Worm (Caenorhabditis elegans): Measurements from ENCODE around the gene F54B11.11.

Gene F54B11.11

DNA sequence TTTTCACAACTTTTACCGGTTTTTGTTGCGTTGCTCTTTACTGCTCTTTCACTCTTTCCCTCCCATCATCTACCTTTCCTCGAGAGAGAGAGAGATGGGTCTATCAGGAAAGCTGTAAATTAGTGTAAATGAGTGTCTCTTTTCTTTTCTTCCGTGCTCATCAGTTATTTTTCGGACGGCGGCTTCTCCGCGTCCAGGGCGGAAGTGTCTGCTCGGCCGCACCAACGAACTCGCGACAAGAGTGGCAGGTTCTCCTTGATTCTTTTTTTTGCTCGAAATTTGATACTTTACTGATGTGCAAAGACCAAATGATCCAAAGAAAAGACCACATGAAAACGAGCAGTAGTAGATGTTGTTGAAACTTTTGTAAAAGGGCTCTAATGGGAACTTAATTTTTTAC is 19.9 kb upstream of the F54B11.11 start:
- TF ChIP-seq unc-130 (tag; optimal IDR thresholded peaks at IDR 0.05) (no peak), nhr-71 (tag; optimal IDR thresholded peaks at IDR 0.05) (peak; percentile 41), C16A3.4 (tag; optimal IDR thresholded peaks at IDR 0.05) (no peak), rnt-1 (tag; optimal IDR thresholded peaks at IDR 0.05) (peak; percentile 31), lin-14 (GFP tag; optimal IDR thresholded peaks at IDR 0.05) (peak; percentile 70)

DNA sequence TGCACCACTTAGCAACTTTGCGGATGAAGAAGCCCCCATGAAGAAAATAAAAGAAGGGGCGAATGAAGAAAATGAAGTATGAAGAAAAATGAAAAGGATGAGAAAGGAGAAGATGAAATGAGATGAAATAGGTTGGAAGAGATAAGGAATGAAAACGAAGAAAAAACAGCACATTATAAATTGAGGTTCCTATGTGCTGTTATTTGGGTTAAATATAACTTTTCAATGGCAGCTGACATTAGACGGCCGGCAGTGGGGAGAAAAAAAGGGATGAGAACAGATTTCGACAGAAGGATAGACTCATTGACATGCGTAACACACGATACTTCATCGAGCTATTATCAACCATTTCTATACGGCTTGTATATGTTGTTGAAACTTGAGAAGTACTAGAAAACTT is 16.6 kb upstream of the F54B11.11 start:
- TF ChIP-seq nhr-28 (tag; optimal IDR thresholded peaks at IDR 0.05) (no peak), C34B4.2 (tag; optimal IDR thresholded peaks at IDR 0.05) (no peak), aha-1 (tag; optimal IDR thresholded peaks at IDR 0.05) (no peak), lin-15B (tag; optimal IDR thresholded peaks at IDR 0.05) (no peak), sox-4 (tag; optimal IDR thresholded peaks at IDR 0.05) (no peak), efl-3 (GFP tag; optimal IDR thresholded peaks at IDR 0.05) (no peak), blmp-1 (tag; optimal IDR thresholded peaks at IDR 0.05) (peak; percentile 26), mef-2 (tag; optimal IDR thresholded peaks at IDR 0.05) (peak; percentile 22), lsy-2 (tag; optimal IDR thresholded peaks at IDR 0.05) (peak in 1 of 2 experiments; percentile 9), tlp-1 (tag; optimal IDR thresholded peaks at IDR 0.05) (no peak), lin-13 (GFP tag; optimal IDR thresholded peaks at IDR 0.05) (no peak), ceh-82 (tag; optimal IDR thresholded peaks at IDR 0.05) (no peak), zag-1 (tag; optimal IDR thresholded peaks at IDR 0.05) (no peak), nhr-71 (tag; optimal IDR thresholded peaks at IDR 0.05) (peak; percentile 62), ceh-90 (tag; optimal IDR thresholded peaks at IDR 0.05) (no peak), unc-98 (GFP tag; IDR thresholded peaks at IDR 0.05) (no peak), Y116A8C.19 (tag; optimal IDR thresholded peaks at IDR 0.05; ENCODE audit: borderline replicate concordance) (no peak), nhr-11 (tag; optimal IDR thresholded peaks at IDR 0.05) (no peak), nhr-77 (tag; optimal IDR thresholded peaks at IDR 0.05) (no peak), snpc-4 (tag; optimal IDR thresholded peaks at IDR 0.05) (no peak), rnt-1 (tag; optimal IDR thresholded peaks at IDR 0.05) (peak; percentile 49), unc-130 (tag; optimal IDR thresholded peaks at IDR 0.05) (no peak), unc-62 (GFP tag; optimal IDR thresholded peaks at IDR 0.05) (no peak), dpl-1 (GFP tag; optimal IDR thresholded peaks at IDR 0.05) (no peak), aly-2 (tag; optimal IDR thresholded peaks at IDR 0.05) (no peak), mep-1 (tag; optimal IDR thresholded peaks at IDR 0.05) (no peak), nhr-19 (GFP tag; conservative IDR thresholded peaks at IDR 0.05) (peak; percentile 14), isw-1 (GFP tag; IDR thresholded peaks at IDR 0.05) (no peak), fos-1 (tag; optimal IDR thresholded peaks at IDR 0.05) (no peak), efl-1 (optimal IDR thresholded peaks at IDR 0.05) (no peak), efl-1 (GFP tag; optimal IDR thresholded peaks at IDR 0.05 in 1 of 2) (no peak), ceh-88 (GFP tag; IDR thresholded peaks at IDR 0.05) (no peak), pag-3 (tag; optimal IDR thresholded peaks at IDR 0.05; ENCODE audit: borderline replicate concordance, insufficient read depth) (peak; percentile 62), nhr-90 (tag; optimal IDR thresholded peaks at IDR 0.05; ENCODE audit: poor library complexity) (no peak), nhr-237 (tag; optimal IDR thresholded peaks at IDR 0.05) (no peak), mab-9 (GFP tag; IDR thresholded peaks at IDR 0.05) (no peak), lin-39 (tag; optimal IDR thresholded peaks at IDR 0.05) (peak; percentile 32), fkh-4 (tag; optimal IDR thresholded peaks at IDR 0.05; ENCODE audit: borderline replicate concordance) (no peak), lin-35 (GFP tag; optimal IDR thresholded peaks at IDR 0.05) (no peak), nhr-20 (tag; optimal IDR thresholded peaks at IDR 0.05) (peak; percentile 7), egl-13 (tag; optimal IDR thresholded peaks at IDR 0.05) (no peak), zip-4 (GFP tag; optimal IDR thresholded peaks at IDR 0.05) (no peak), F16B12.6 (tag; optimal IDR thresholded peaks at IDR 0.05) (no peak), ztf-4 (tag; optimal IDR thresholded peaks at IDR 0.05) (no peak)
